Fruit fly (Drosophila melanogaster) whole organism, embryonic: ENCODE measurements around the gene RluA-1.

Experiments
- Antp ChIP-seq: fragments of 200-800 bp; sonication (Bioruptor generic); optimal IDR thresholded peaks from 3 replicates; lab custom pipeline; 2016; ENCODE audit warnings: missing biosample characterization, missing genetic modification characterization
- Awh ChIP-seq: fragments of 200-800 bp; sonication (Bioruptor generic); IDR thresholded peaks from 2 replicates; pipeline ENCODE4, ENCODE4 v1.3.6; 2022; ENCODE audit warnings: missing biosample characterization, missing genetic modification characterization
- B-H2 ChIP-seq: fragments of 200-800 bp; sonication (Bioruptor generic); optimal IDR thresholded peaks from 2 replicates; lab custom pipeline; 2018; ENCODE audit warnings: missing biosample characterization, mild to moderate bottlenecking, missing genetic modification characterization
- BEAF-32 ChIP-seq: fragments of 200-800 bp; sonication (Bioruptor generic); optimal IDR thresholded peaks from 3 replicates; lab custom pipeline; 2017; ENCODE audit warnings: missing biosample characterization, missing genetic modification characterization, mild to moderate bottlenecking, moderate library complexity, missing genetic modification reagents
- BtbVII ChIP-seq: fragments of 200-800 bp; sonication (Bioruptor generic); optimal IDR thresholded peaks from 3 replicates; lab custom pipeline; 2017; ENCODE audit warnings: missing biosample characterization, mild to moderate bottlenecking, missing genetic modification characterization
- CG10209 ChIP-seq: fragments of 200-800 bp; sonication (Bioruptor generic); optimal IDR thresholded peaks from 3 replicates; lab custom pipeline; 2017; ENCODE audit warnings: missing biosample characterization, mild to moderate bottlenecking, missing genetic modification characterization, missing genetic modification reagents
- CG11695 ChIP-seq: fragments of 200-800 bp; sonication (Bioruptor generic); IDR thresholded peaks from 3 replicates; pipeline ENCODE4 v1.3.6; 2022; ENCODE audit warnings: missing biosample characterization, missing genetic modification characterization
- CG11723 ChIP-seq: fragments of 200-800 bp; sonication (Bioruptor generic); optimal IDR thresholded peaks from 2 replicates; lab custom pipeline; 2017; ENCODE audit warnings: missing biosample characterization, mild to moderate bottlenecking, missing genetic modification characterization
- CG12071 ChIP-seq: fragments of 200-800 bp; sonication (Bioruptor generic); optimal IDR thresholded peaks from 3 replicates; lab custom pipeline; 2018; ENCODE audit warnings: missing biosample characterization, mild to moderate bottlenecking, missing genetic modification characterization
- CG1233 ChIP-seq: fragments of 200-800 bp; sonication (Bioruptor generic); optimal IDR thresholded peaks from 4 replicates; lab custom pipeline; 2018; ENCODE audit warnings: missing biosample characterization, mild to moderate bottlenecking, missing genetic modification characterization
- CG12659 ChIP-seq: fragments of 200-800 bp; sonication (Bioruptor generic); optimal IDR thresholded peaks from 3 replicates; lab custom pipeline; 2017; ENCODE audit warnings: mild to moderate bottlenecking, missing biosample characterization, missing genetic modification reagents, missing genetic modification characterization
- CG14860 ChIP-seq: fragments of 200-800 bp; sonication (Bioruptor generic); IDR thresholded peaks from 3 replicates; pipeline ENCODE4 v1.3.6; 2022; ENCODE audit warnings: missing biosample characterization, missing genetic modification characterization; ENCODE audit not compliant: partially characterized antibody
- CG15011 ChIP-seq: fragments of 200-800 bp; sonication (Bioruptor generic); optimal IDR thresholded peaks from 3 replicates; lab custom pipeline; 2018; ENCODE audit warnings: missing biosample characterization, mild to moderate bottlenecking, missing genetic modification characterization
- CG15514 ChIP-seq: fragments of 200-800 bp; sonication (Bioruptor generic); optimal IDR thresholded peaks from 3 replicates; lab custom pipeline; 2017; ENCODE audit warnings: missing biosample characterization, missing genetic modification characterization, mild to moderate bottlenecking, moderate library complexity, missing genetic modification reagents
- CG18619 ChIP-seq: fragments of 200-800 bp; sonication (Bioruptor generic); optimal IDR thresholded peaks from 3 replicates; lab custom pipeline; 2017; ENCODE audit warnings: missing biosample characterization, mild to moderate bottlenecking, missing genetic modification characterization
- CG2116 ChIP-seq: fragments of 200-800 bp; sonication (Bioruptor generic); optimal IDR thresholded peaks from 3 replicates; lab custom pipeline; 2018; ENCODE audit warnings: missing biosample characterization, mild to moderate bottlenecking, missing genetic modification characterization
- CG2202 ChIP-seq: fragments of 200-800 bp; sonication (Bioruptor generic); optimal IDR thresholded peaks from 2 replicates; lab custom pipeline; 2018; ENCODE audit warnings: missing biosample characterization, mild to moderate bottlenecking, missing genetic modification characterization
- CG30431 ChIP-seq: fragments of 200-800 bp; sonication (Bioruptor generic); optimal IDR thresholded peaks from 2 replicates; lab custom pipeline; 2017; ENCODE audit warnings: missing biosample characterization, missing genetic modification characterization
- CG8765 ChIP-seq: fragments of 200-800 bp; sonication (Bioruptor generic); IDR thresholded peaks from 2 replicates; pipeline ENCODE4 v1.3.6; 2022; ENCODE audit warnings: missing biosample characterization, missing genetic modification characterization
- Dll ChIP-seq: fragments of 200-800 bp; sonication (Bioruptor generic); IDR thresholded peaks from 4 replicates; pipeline ENCODE4 v1.3.6; 2022; ENCODE audit warnings: missing biosample characterization, missing genetic modification characterization; ENCODE audit not compliant: partially characterized antibody
- Dp ChIP-seq: fragments of 200-800 bp; sonication (Bioruptor generic); optimal IDR thresholded peaks from 2 replicates; lab custom pipeline; 2018; ENCODE audit warnings: missing biosample characterization, mild to moderate bottlenecking, missing genetic modification characterization, moderate library complexity
- Dref ChIP-seq: fragments of 200-800 bp; sonication (Bioruptor generic); IDR thresholded peaks from 2 replicates; pipeline ENCODE4 v1.3.6; 2022; ENCODE audit warnings: missing biosample characterization, missing genetic modification characterization
- HLH3B ChIP-seq: fragments of 200-800 bp; sonication (Bioruptor generic); IDR thresholded peaks from 2 replicates; pipeline ENCODE4 v1.3.6; 2022; ENCODE audit warnings: missing biosample characterization, missing genetic modification characterization
- Hand ChIP-seq: fragments of 200-800 bp; sonication (Bioruptor generic); optimal IDR thresholded peaks from 2 replicates; lab custom pipeline; 2017; ENCODE audit warnings: mild to moderate bottlenecking, missing biosample characterization, missing genetic modification reagents, missing genetic modification characterization
- Myb ChIP-seq: fragments of 200-800 bp; sonication (Bioruptor generic); optimal IDR thresholded peaks from 2 replicates; lab custom pipeline; 2016; ENCODE audit warnings: missing biosample characterization, missing genetic modification characterization
- NFAT ChIP-seq: fragments of 200-800 bp; sonication (Bioruptor generic); IDR thresholded peaks from 2 replicates; pipeline ENCODE4 v1.3.6; 2022; ENCODE audit warnings: missing biosample characterization, missing genetic modification characterization
- Nf-YA ChIP-seq: fragments of 200-800 bp; sonication (Bioruptor generic); IDR thresholded peaks from 2 replicates; pipeline ENCODE4 v1.3.6; 2022; ENCODE audit warnings: missing biosample characterization, missing genetic modification characterization
- Nf-YC ChIP-seq: fragments of 200-800 bp; optimal IDR thresholded peaks from 3 replicates; lab custom pipeline; 2019; ENCODE audit warnings: missing biosample characterization, mild to moderate bottlenecking, missing genetic modification characterization, moderate library complexity
- TFAM ChIP-seq: fragments of 200-800 bp; sonication (Bioruptor generic); optimal IDR thresholded peaks from 2 replicates; lab custom pipeline; 2017; ENCODE audit warnings: missing biosample characterization, missing genetic modification characterization, inconsistent platforms
- Taf1 ChIP-seq: fragments of 200-800 bp; sonication (Bioruptor generic); IDR thresholded peaks from 2 replicates; pipeline ENCODE4 v1.3.6; 2022; ENCODE audit warnings: missing biosample characterization, missing genetic modification characterization
- ato ChIP-seq: fragments of 200-800 bp; sonication (Bioruptor generic); IDR thresholded peaks from 2 replicates; pipeline ENCODE4 v1.3.6; 2022; ENCODE audit warnings: missing biosample characterization, missing genetic modification characterization; ENCODE audit not compliant: partially characterized antibody
- bowl ChIP-seq: fragments of 200-800 bp; sonication (Bioruptor generic); IDR thresholded peaks from 2 replicates; pipeline ENCODE4 v1.3.6; 2022; ENCODE audit warnings: missing biosample characterization, missing genetic modification characterization
- bsh ChIP-seq, 2 experiments: fragments of 200-800 bp; sonication (Bioruptor generic); optimal IDR thresholded peaks; 2 replicates each; lab custom pipeline; 2017 to 2018; ENCODE audit warnings: mild to moderate bottlenecking in 2 of 2, missing biosample characterization in 2 of 2, missing genetic modification characterization in 2 of 2, moderate library complexity in 1 of 2
- fd96Cb ChIP-seq: fragments of 200-800 bp; sonication (Bioruptor generic); optimal IDR thresholded peaks from 2 replicates; lab custom pipeline; 2018; ENCODE audit warnings: missing biosample characterization, mild to moderate bottlenecking, missing genetic modification characterization, moderate library complexity
- gcm2 ChIP-seq: fragments of 200-800 bp; sonication (Bioruptor generic); optimal IDR thresholded peaks from 2 replicates; lab custom pipeline; 2016; ENCODE audit warnings: missing biosample characterization, missing genetic modification characterization
- gsb-n ChIP-seq: fragments of 200-800 bp; sonication (Bioruptor generic); optimal IDR thresholded peaks from 3 replicates; lab custom pipeline; 2018; ENCODE audit warnings: missing biosample characterization, mild to moderate bottlenecking, missing genetic modification characterization
- ind ChIP-seq: fragments of 200-800 bp; sonication (Bioruptor generic); optimal IDR thresholded peaks from 3 replicates; lab custom pipeline; 2016; ENCODE audit warnings: missing biosample characterization, missing genetic modification characterization
- jumu ChIP-seq: fragments of 200-800 bp; sonication (Bioruptor generic); optimal IDR thresholded peaks from 3 replicates; lab custom pipeline; 2016; ENCODE audit warnings: missing biosample characterization, missing genetic modification characterization
- pzg ChIP-seq: fragments of 200-800 bp; sonication (Bioruptor generic); optimal IDR thresholded peaks from 3 replicates; lab custom pipeline; 2018; ENCODE audit warnings: missing biosample characterization, mild to moderate bottlenecking, missing genetic modification characterization, moderate library complexity
- ro ChIP-seq: fragments of 200-800 bp; sonication (Bioruptor generic); IDR thresholded peaks from 2 replicates; pipeline ENCODE4 v1.3.6; 2022; ENCODE audit warnings: missing biosample characterization, missing genetic modification characterization
- salm ChIP-seq: fragments of 200-800 bp; sonication (Bioruptor generic); optimal IDR thresholded peaks from 2 replicates; lab custom pipeline; 2018; ENCODE audit warnings: missing biosample characterization, mild to moderate bottlenecking, missing genetic modification characterization
- schlank ChIP-seq: fragments of 200-800 bp; sonication (Bioruptor generic); optimal IDR thresholded peaks from 2 replicates; lab custom pipeline; 2018; ENCODE audit warnings: missing biosample characterization, mild to moderate bottlenecking, missing genetic modification characterization
- sens ChIP-seq: fragments of 200-800 bp; sonication (Bioruptor generic); peaks from one replicate; lab custom pipeline; 2016; ENCODE audit warnings: missing biosample characterization, missing genetic modification characterization
- slou ChIP-seq: fragments of 200-800 bp; sonication (Bioruptor generic); optimal IDR thresholded peaks from 3 replicates; lab custom pipeline; 2016; ENCODE audit warnings: missing biosample characterization, missing genetic modification characterization
- slp2 ChIP-seq: fragments of 200-800 bp; sonication (Bioruptor generic); optimal IDR thresholded peaks from 2 replicates; lab custom pipeline; 2016; ENCODE audit warnings: missing biosample characterization, missing genetic modification characterization
- sna ChIP-seq: fragments of 200-800 bp; sonication (Bioruptor generic); IDR thresholded peaks from 2 replicates; pipeline ENCODE4 v1.3.6; 2022; ENCODE audit warnings: missing biosample characterization, missing genetic modification characterization; ENCODE audit not compliant: partially characterized antibody
- tll ChIP-seq, 2 experiments: fragments of 200-800 bp in 1 of 2; fragments of >200 bp in 1 of 2; sonication (Bioruptor generic) in 1 of 2; optimal IDR thresholded peaks; 2 replicates each; lab custom pipeline; 2017 to 2019; ENCODE audit warnings: missing biosample characterization in 2 of 2, missing genetic modification characterization in 2 of 2, mild to moderate bottlenecking in 1 of 2, moderate library complexity in 1 of 2
- tna ChIP-seq: fragments of 200-800 bp; sonication (Bioruptor generic); IDR thresholded peaks from 2 replicates; pipeline ENCODE4 v1.3.6; 2022; ENCODE audit warnings: missing biosample characterization, missing genetic modification characterization; ENCODE audit not compliant: partially characterized antibody
- twi ChIP-seq: fragments of 200-800 bp; optimal IDR thresholded peaks from 2 replicates; lab custom pipeline; 2019; ENCODE audit warnings: missing biosample characterization, mild to moderate bottlenecking, missing genetic modification characterization, moderate library complexity
- wek ChIP-seq: fragments of 200-800 bp; sonication (Bioruptor generic); optimal IDR thresholded peaks from 3 replicates; lab custom pipeline; 2018; ENCODE audit warnings: missing biosample characterization, mild to moderate bottlenecking, missing genetic modification characterization, moderate library complexity
- zf30C ChIP-seq: fragments of 200-800 bp; sonication (Bioruptor generic); optimal IDR thresholded peaks from 3 replicates; lab custom pipeline; 2018; ENCODE audit warnings: missing biosample characterization, mild to moderate bottlenecking, missing genetic modification characterization

RluA-1 gene

DNA sequence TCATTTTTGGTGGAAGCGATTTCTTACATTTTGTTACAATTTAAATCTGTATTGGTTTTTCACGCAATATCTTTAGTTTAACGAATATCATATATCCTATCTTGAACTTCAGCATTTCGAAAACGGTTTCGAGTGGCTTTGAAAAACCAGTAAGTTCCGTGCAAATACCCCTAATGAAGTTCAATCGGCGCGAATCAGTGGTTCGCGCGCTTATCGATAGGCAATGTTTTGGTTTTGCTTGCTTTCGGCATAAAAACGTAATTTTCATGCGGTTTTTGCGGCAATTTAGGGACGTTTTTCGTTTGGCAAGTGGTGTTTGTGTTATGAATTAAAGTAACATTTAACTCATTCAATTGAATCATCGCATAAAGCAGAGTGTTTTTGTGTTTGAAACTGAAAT lies 2.7 kb upstream of the RluA-1 start, which contains the start of gene RluA-2 (continued):
- TF ChIP-seq slou (GFP tag; lab: Kevin White, UChicago) (no peak), CG10209 (GFP tag; lab: Kevin White, UChicago) (no peak), NFAT (GFP tag; lab: Robert Waterston, UW) (no peak), Nf-YC (tag; lab: Kevin White, UChicago) (no peak), Myb (GFP tag; lab: Kevin White, UChicago) (peak; percentile 81), sna (GFP tag; lab: Robert Waterston, UW) (0 out of 2 replicates have a peak, but pooled peaks have one; percentile 40), bowl (GFP tag; lab: Robert Waterston, UW) (no peak), Dll (0 out of 4 replicates have a peak, but pooled peaks have one; percentile 43), schlank (tag; lab: Kevin White, UChicago) (no peak), fd96Cb (tag; lab: Kevin White, UChicago) (no peak), ind (no peak), CG12659 (GFP tag; lab: Kevin White, UChicago) (no peak), CG30431 (GFP tag; lab: Kevin White, UChicago) (no peak), CG14860 (GFP tag; lab: Robert Waterston, UW) (no peak), CG15514 (GFP tag; lab: Kevin White, UChicago) (peak; percentile 98), salm (tag; lab: Kevin White, UChicago) (no peak), ato (no peak), CG15011 (no peak), HLH3B (GFP tag; lab: Robert Waterston, UW) (no peak), Dp (GFP tag; lab: Kevin White, UChicago) (peak; percentile 49), Awh (GFP tag; lab: Robert Waterston, UW) (no peak), twi (tag; lab: Kevin White, UChicago) (no peak), CG18619 (GFP tag; lab: Kevin White, UChicago) (no peak), bsh (GFP tag; optimal IDR thresholded peaks at IDR 0.05; lab: Kevin White, UChicago) (no peak), CG11723 (GFP tag; lab: Kevin White, UChicago) (no peak), wek (GFP tag; lab: Kevin White, UChicago) (peak; percentile 94), tna (GFP tag; lab: Robert Waterston, UW) (no peak), ro (GFP tag; lab: Robert Waterston, UW) (no peak), zf30C (GFP tag; lab: Kevin White, UChicago) (no peak), TFAM (GFP tag; lab: Kevin White, UChicago) (no peak), B-H2 (no peak), slp2 (no peak), Taf1 (no peak), BtbVII (GFP tag; lab: Kevin White, UChicago) (no peak), CG2202 (no peak), jumu (GFP tag; lab: Kevin White, UChicago) (no peak), tll (GFP tag; optimal IDR thresholded peaks at IDR 0.05; lab: Kevin White, UChicago) (no peak), Nf-YA (GFP tag; lab: Robert Waterston, UW) (no peak), CG2116 (GFP tag; lab: Kevin White, UChicago) (peak; percentile 4), CG8765 (GFP tag; lab: Robert Waterston, UW) (no peak), CG12071 (GFP tag; lab: Kevin White, UChicago) (no peak), BEAF-32 (GFP tag; lab: Kevin White, UChicago) (peak; percentile 33), gcm2 (GFP tag; lab: Kevin White, UChicago) (no peak), gsb-n (no peak), CG1233 (no peak), sens (GFP tag; lab: Kevin White, UChicago) (no peak), Antp (GFP tag; lab: Kevin White, UChicago) (no peak), CG11695 (GFP tag; lab: Robert Waterston, UW) (no peak), pzg (peak; percentile 22), Dref (GFP tag; lab: Robert Waterston, UW) (peak; percentile 58), Hand (GFP tag; lab: Kevin White, UChicago) (no peak)
